Worm (Caenorhabditis elegans) whole organism, mixed stage, embryonic: Measurements from ENCODE around the gene fkh-9.
A peak's percentile ranks its signal among the peaks of the same experiment; 100 is the strongest.

Experiments
- M03D4.4 ChIP-seq: sonication (generic microtip); optimal IDR thresholded peaks from 2 replicates; lab custom pipeline; 2017; ENCODE audit warnings: mild to moderate bottlenecking, missing genetic modification characterization, missing compliant biosample characterization
- bed-3 ChIP-seq: fragments of 200-800 bp; sonication (Bioruptor generic); optimal IDR thresholded peaks from 3 replicates; lab custom pipeline; 2018; ENCODE audit warnings: mild to moderate bottlenecking, missing genetic modification characterization, moderate library complexity, missing compliant biosample characterization
- blmp-1 ChIP-seq: fragments of 150-350 bp; optimal IDR thresholded peaks from 2 replicates; lab custom pipeline; 2014; ENCODE audit warnings: missing biosample characterization, missing genetic modification characterization
- ceh-39 ChIP-seq: fragments of 150-350 bp; optimal IDR thresholded peaks from 2 replicates; lab custom pipeline; 2014; ENCODE audit warnings: missing biosample characterization, missing genetic modification characterization
- ceh-43 ChIP-seq: fragments of 200-800 bp; sonication (Bioruptor generic); optimal IDR thresholded peaks from 2 replicates; lab custom pipeline; 2018; ENCODE audit warnings: mild to moderate bottlenecking, missing genetic modification characterization, moderate library complexity, missing compliant biosample characterization
- ceh-83 ChIP-seq: fragments of 200-800 bp; sonication (Bioruptor generic); optimal IDR thresholded peaks from 2 replicates; lab custom pipeline; 2018; ENCODE audit warnings: mild to moderate bottlenecking, missing genetic modification characterization, missing compliant biosample characterization
- cnd-1 ChIP-seq: fragments of 200-800 bp; sonication (Bioruptor generic); optimal IDR thresholded peaks from 2 replicates; lab custom pipeline; 2018; ENCODE audit warnings: mild to moderate bottlenecking, missing genetic modification characterization, missing compliant biosample characterization
- drap-1 ChIP-seq: fragments of 200-800 bp; sonication (Bioruptor generic); optimal IDR thresholded peaks from 3 replicates; lab custom pipeline; 2018; ENCODE audit warnings: mild to moderate bottlenecking, missing genetic modification characterization, missing compliant biosample characterization
- elt-3 ChIP-seq: fragments of 150-350 bp; optimal IDR thresholded peaks from 2 replicates; lab custom pipeline; 2014; ENCODE audit warnings: missing biosample characterization, missing genetic modification characterization
- flh-1 ChIP-seq: fragments of 200-800 bp; sonication (Bioruptor generic); optimal IDR thresholded peaks from 2 replicates; lab custom pipeline; 2018; ENCODE audit warnings: mild to moderate bottlenecking, missing genetic modification characterization, moderate library complexity, missing compliant biosample characterization
- ham-2 ChIP-seq: fragments of 200-800 bp; sonication (Bioruptor generic); optimal IDR thresholded peaks from 2 replicates; lab custom pipeline; 2018; ENCODE audit warnings: mild to moderate bottlenecking, missing genetic modification characterization, missing compliant biosample characterization
- hlh-1 ChIP-seq: fragments of 150-350 bp; optimal IDR thresholded peaks from 2 replicates; lab custom pipeline; 2014; ENCODE audit warnings: missing biosample characterization, missing genetic modification reagents, missing genetic modification characterization
- lin-32 ChIP-seq: fragments of 200-800 bp; sonication (Bioruptor generic); optimal IDR thresholded peaks from 2 replicates; lab custom pipeline; 2018; ENCODE audit warnings: mild to moderate bottlenecking, missing genetic modification characterization, missing compliant biosample characterization
- lsy-2 ChIP-seq: fragments of 150-350 bp; optimal IDR thresholded peaks from 2 replicates; lab custom pipeline; 2014; ENCODE audit warnings: missing biosample characterization, missing genetic modification characterization
- mab-5 ChIP-seq: fragments of 150-350 bp; optimal IDR thresholded peaks from 2 replicates; lab custom pipeline; 2014; ENCODE audit warnings: missing biosample characterization, missing genetic modification characterization
- mls-2 ChIP-seq: sonication (generic microtip); optimal IDR thresholded peaks from 2 replicates; lab custom pipeline; 2016; ENCODE audit warnings: mild to moderate bottlenecking, missing genetic modification characterization, moderate library complexity, missing compliant biosample characterization
- nhr-2 ChIP-seq: fragments of 150-350 bp; optimal IDR thresholded peaks from 2 replicates; lab custom pipeline; 2014; ENCODE audit warnings: missing biosample characterization, missing genetic modification characterization
- nhr-237 ChIP-seq: fragments of 150-350 bp; optimal IDR thresholded peaks from 2 replicates; lab custom pipeline; 2014; ENCODE audit warnings: missing biosample characterization, missing genetic modification characterization
- nhr-76 ChIP-seq: sonication (generic microtip); optimal IDR thresholded peaks from 2 replicates; lab custom pipeline; 2017; ENCODE audit warnings: missing biosample characterization, missing genetic modification characterization
- pha-4 ChIP-seq: fragments of 150-350 bp; optimal IDR thresholded peaks from 2 replicates; lab custom pipeline; 2018; ENCODE audit warnings: missing biosample characterization, missing genetic modification reagents, missing genetic modification characterization
- snpc-4 ChIP-seq: fragments of 150-350 bp; optimal IDR thresholded peaks from 2 replicates; lab custom pipeline; 2014; ENCODE audit warnings: missing biosample characterization, missing genetic modification characterization
- sptf-1 ChIP-seq: sonication (generic microtip); optimal IDR thresholded peaks from 2 replicates; lab custom pipeline; 2017; ENCODE audit warnings: mild to moderate bottlenecking, missing genetic modification characterization, moderate library complexity, missing compliant biosample characterization
- unc-120 ChIP-seq: sonication (generic microtip); optimal IDR thresholded peaks from 2 replicates; lab custom pipeline; 2017; ENCODE audit warnings: missing genetic modification characterization, missing compliant biosample characterization; ENCODE audit not compliant: poor library complexity, severe bottlenecking
- unc-39 ChIP-seq: fragments of 150-350 bp; optimal IDR thresholded peaks from 2 replicates; lab custom pipeline; 2014; ENCODE audit warnings: missing biosample characterization, missing genetic modification characterization
- zip-8 ChIP-seq: fragments of 150-350 bp; optimal IDR thresholded peaks from 2 replicates; lab custom pipeline; 2014; ENCODE audit warnings: missing biosample characterization, missing genetic modification characterization
- ztf-11 ChIP-seq: fragments of 150-350 bp; optimal IDR thresholded peaks from 2 replicates; lab custom pipeline; 2014; ENCODE audit warnings: missing biosample characterization, missing genetic modification characterization

fkh-9 gene

ce11 chrX:3827311-3827710 lies 548 bp upstream of the fkh-9 start:
- no peak for TF ChIP-seq blmp-1
- TF ChIP-seq drap-1 (GFP tag; lab: Kevin White, UChicago), result no peak
- TF ChIP-seq unc-120 (tag; lab: Kevin White, UChicago), result no peak
- TF ChIP-seq snpc-4 (tag; lab: Kevin White, UChicago), result no peak
- TF ChIP-seq cnd-1 (tag; lab: Kevin White, UChicago), result no peak
- TF ChIP-seq nhr-2 (tag; lab: Kevin White, UChicago), result no peak
- TF ChIP-seq zip-8 (tag; lab: Kevin White, UChicago), result no peak
- no peak for TF ChIP-seq lsy-2 (tag; lab: Kevin White, UChicago)
- no peak for TF ChIP-seq ceh-43 (GFP tag; lab: Kevin White, UChicago)
- TF ChIP-seq M03D4.4 (tag; lab: Kevin White, UChicago), result no peak
- no peak for TF ChIP-seq bed-3 (GFP tag; lab: Kevin White, UChicago)
- TF ChIP-seq unc-39 (tag; lab: Kevin White, UChicago), result no peak

DNA sequence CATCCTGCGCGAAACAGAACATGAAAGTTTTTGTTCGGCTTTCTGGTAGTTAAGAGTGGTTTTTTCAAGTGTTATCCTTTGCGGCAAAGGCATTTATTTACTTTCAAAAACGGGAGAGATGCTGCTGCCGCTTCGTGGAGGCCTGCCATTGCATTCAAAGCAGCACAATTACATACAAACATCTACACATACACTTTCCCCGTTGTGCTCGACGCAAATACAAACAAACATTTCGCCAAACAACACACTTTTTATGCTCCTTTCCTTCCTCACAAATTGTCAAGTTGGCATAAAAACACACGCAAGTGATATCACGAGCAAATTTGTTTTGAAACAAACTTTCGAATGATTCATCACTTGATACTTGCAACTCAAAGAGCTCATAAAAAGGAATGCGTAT lies 591 bp downstream of the fkh-9 start:
- peak; percentile 67 for TF ChIP-seq pha-4 (tag; lab: Kevin White, UChicago)
- TF ChIP-seq mab-5 (tag; lab: Kevin White, UChicago), result no peak
- no peak for TF ChIP-seq zip-8 (tag; lab: Kevin White, UChicago)
- no peak for TF ChIP-seq nhr-2 (tag; lab: Kevin White, UChicago)
- no peak for TF ChIP-seq mls-2

DNA sequence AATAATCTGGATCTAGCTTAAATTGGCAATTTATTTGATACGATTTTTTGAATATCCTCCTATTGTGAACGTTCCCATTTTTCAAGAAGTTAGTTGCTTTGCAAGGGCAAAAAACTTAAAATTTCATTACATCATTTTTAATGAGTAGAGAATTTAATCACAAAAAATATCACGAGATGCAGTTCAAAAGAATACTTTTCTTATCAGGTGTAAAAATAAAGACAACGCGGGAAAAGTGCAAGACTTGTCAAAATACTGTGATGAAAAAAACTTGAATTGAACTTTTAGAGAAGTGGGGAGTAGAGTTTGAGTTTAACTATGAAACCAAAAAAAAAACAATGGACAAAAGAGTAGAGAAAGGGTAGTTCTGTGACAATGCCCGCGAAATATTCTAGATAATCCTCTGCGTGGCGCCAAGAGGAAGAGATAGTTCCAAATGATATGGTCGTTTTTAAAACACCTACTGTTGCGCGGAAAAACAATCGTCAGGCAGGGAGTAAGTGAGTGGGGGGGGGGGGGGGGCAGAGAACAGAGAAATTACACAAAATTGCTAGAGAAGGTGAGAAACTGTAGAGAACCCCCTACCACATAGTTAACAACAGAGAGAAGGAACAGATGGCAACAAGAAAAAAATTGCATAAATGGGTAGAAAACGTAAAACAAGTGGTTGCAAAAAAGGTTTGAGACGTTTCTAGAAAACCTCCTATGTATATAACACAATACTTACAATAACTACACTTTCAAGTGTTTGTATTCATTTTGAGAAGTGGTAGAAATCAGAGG lies 1.7 kb downstream of the fkh-9 start:
- TF ChIP-seq nhr-76 (tag; lab: Kevin White, UChicago) (no peak), drap-1 (GFP tag; lab: Kevin White, UChicago) (no peak), ham-2 (GFP tag; lab: Kevin White, UChicago) (no peak), zip-8 (tag; lab: Kevin White, UChicago) (no peak), ceh-83 (GFP tag; lab: Kevin White, UChicago) (no peak)
- TF ChIP-seq, all 35 proteins: peak for 0

ce11 chrX:3824443-3824842 lies 2.3 kb downstream of the fkh-9 start:
- TF ChIP-seq flh-1 (no peak), nhr-237 (tag; lab: Kevin White, UChicago) (peak; percentile 56), sptf-1 (tag; lab: Kevin White, UChicago) (peak; percentile 2), mls-2 (peak; percentile 18), bed-3 (GFP tag; lab: Kevin White, UChicago) (no peak)
- TF ChIP-seq, all 35 proteins: peak for 3

ce11 chrX:3823869-3824268 lies 2.9 kb downstream of the fkh-9 start:
- TF ChIP-seq lin-32 (no peak), zip-8 (tag; lab: Kevin White, UChicago) (peak; percentile 60), nhr-2 (tag; lab: Kevin White, UChicago) (no peak), ceh-39 (no peak), ztf-11 (tag; lab: Kevin White, UChicago) (no peak)

- TF ChIP-seq pha-4 (tag; lab: Kevin White, UChicago), result no peak
- TF ChIP-seq bed-3 (GFP tag; lab: Kevin White, UChicago), result no peak
- no peak for TF ChIP-seq blmp-1
- no peak for TF ChIP-seq nhr-76 (tag; lab: Kevin White, UChicago)
- TF ChIP-seq flh-1, result no peak
- no peak for TF ChIP-seq elt-3 (tag; lab: Kevin White, UChicago)
- no peak for TF ChIP-seq snpc-4 (tag; lab: Kevin White, UChicago)
- no peak for TF ChIP-seq nhr-2 (tag; lab: Kevin White, UChicago)
- TF ChIP-seq hlh-1, result no peak
- TF ChIP-seq cnd-1 (tag; lab: Kevin White, UChicago), result no peak
- TF ChIP-seq ham-2 (GFP tag; lab: Kevin White, UChicago), result no peak
These were observed 4.7 kb downstream of the fkh-9 start for ce11 chrX:3822061-3822460.

- TF ChIP-seq cnd-1 (tag; lab: Kevin White, UChicago), result no peak
- no peak for TF ChIP-seq elt-3 (tag; lab: Kevin White, UChicago)
- TF ChIP-seq, all 35 proteins: peak for 0
These were observed 5.2 kb downstream of the fkh-9 start for ce11 chrX:3821609-3822008.
